Fruit fly (Drosophila melanogaster) whole organism, pupa: ENCODE measurements around the gene Snx27.

Experiments
- CG10348 ChIP-seq: fragments of 200-800 bp; sonication (Bioruptor generic); IDR thresholded peaks from 2 replicates; pipeline ENCODE4 v1.3.6; 2022; ENCODE audit warnings: missing biosample characterization, missing genetic modification characterization
- CG12605 ChIP-seq: fragments of 200-800 bp; sonication (Bioruptor generic); IDR thresholded peaks from 2 replicates; pipeline ENCODE4 v1.3.6; 2022; ENCODE audit warnings: missing biosample characterization, missing genetic modification characterization
- CG13204 ChIP-seq: fragments of 200-800 bp; sonication (Bioruptor generic); optimal IDR thresholded peaks from 2 replicates; lab custom pipeline; 2018; ENCODE audit warnings: missing biosample characterization, mild to moderate bottlenecking, missing genetic modification characterization, moderate library complexity
- CG14655 ChIP-seq: fragments of 200-800 bp; sonication (Bioruptor generic); optimal IDR thresholded peaks from 3 replicates; lab custom pipeline; 2017; ENCODE audit warnings: mild to moderate bottlenecking, missing biosample characterization, missing genetic modification reagents, missing genetic modification characterization
- CG15710 ChIP-seq: fragments of 200-800 bp; sonication (Bioruptor generic); optimal IDR thresholded peaks from 2 replicates; lab custom pipeline; 2018; ENCODE audit warnings: missing biosample characterization, mild to moderate bottlenecking, missing genetic modification characterization, moderate library complexity
- CG17806 ChIP-seq: fragments of 200-800 bp; sonication (Bioruptor generic); optimal IDR thresholded peaks from 2 replicates; lab custom pipeline; 2018; ENCODE audit warnings: missing biosample characterization, mild to moderate bottlenecking, missing genetic modification characterization, moderate library complexity
- CG32121 ChIP-seq: fragments of 200-800 bp; sonication (Bioruptor generic); IDR thresholded peaks from 2 replicates; pipeline ENCODE4 v1.3.6; 2022; ENCODE audit warnings: missing biosample characterization, missing genetic modification characterization
- CG34367 ChIP-seq: fragments of 200-800 bp; sonication (Bioruptor generic); optimal IDR thresholded peaks from 2 replicates; lab custom pipeline; 2018; ENCODE audit warnings: missing biosample characterization, mild to moderate bottlenecking, missing genetic modification characterization
- CG4496 ChIP-seq: fragments of 200-800 bp; sonication (Bioruptor generic); IDR thresholded peaks from 3 replicates; pipeline ENCODE4 v1.3.6; 2022; ENCODE audit warnings: missing biosample characterization, missing genetic modification characterization
- CG8159 ChIP-seq: fragments of 200-800 bp; sonication (Bioruptor generic); optimal IDR thresholded peaks from 3 replicates; lab custom pipeline; 2018; ENCODE audit warnings: missing biosample characterization, mild to moderate bottlenecking, missing genetic modification characterization, moderate library complexity
- CG8301 ChIP-seq: fragments of 200-800 bp; sonication (Bioruptor generic); optimal IDR thresholded peaks from 2 replicates; lab custom pipeline; 2018; ENCODE audit warnings: missing biosample characterization, mild to moderate bottlenecking, missing genetic modification characterization
- CG9948 ChIP-seq: fragments of 200-800 bp; sonication (Bioruptor generic); optimal IDR thresholded peaks from 2 replicates; lab custom pipeline; 2018; ENCODE audit warnings: missing biosample characterization, mild to moderate bottlenecking, missing genetic modification characterization, moderate library complexity
- D1 ChIP-seq: fragments of 200-800 bp; sonication (Bioruptor generic); optimal IDR thresholded peaks from 2 replicates; lab custom pipeline; 2018; ENCODE audit warnings: missing biosample characterization, mild to moderate bottlenecking, missing genetic modification characterization, moderate library complexity
- EcR ChIP-seq: fragments of 200-800 bp; sonication (Bioruptor generic); optimal IDR thresholded peaks from 3 replicates; lab custom pipeline; 2019; ENCODE audit warnings: missing biosample characterization, missing genetic modification characterization, mild to moderate bottlenecking, moderate library complexity, missing genetic modification reagents
- Ets98B ChIP-seq: fragments of 200-800 bp; sonication (Bioruptor generic); IDR thresholded peaks from 2 replicates; pipeline ENCODE4 v1.3.6; 2022; ENCODE audit warnings: missing biosample characterization, missing genetic modification characterization
- Pif1A ChIP-seq: fragments of 200-800 bp; sonication (Bioruptor generic); optimal IDR thresholded peaks from 3 replicates; lab custom pipeline; 2016; ENCODE audit warnings: missing biosample characterization, missing genetic modification characterization
- Pif1B ChIP-seq: fragments of 200-800 bp; sonication (Bioruptor generic); optimal IDR thresholded peaks from 3 replicates; lab custom pipeline; 2016; ENCODE audit warnings: missing biosample characterization, missing genetic modification characterization
- Snoo ChIP-seq: fragments of 200-800 bp; sonication (Bioruptor generic); optimal IDR thresholded peaks from 3 replicates; lab custom pipeline; 2017; ENCODE audit warnings: missing biosample characterization, mild to moderate bottlenecking, missing genetic modification characterization, inconsistent platforms
- fd96Ca ChIP-seq: fragments of 200-800 bp; sonication (Bioruptor generic); IDR thresholded peaks from 3 replicates; pipeline ENCODE4 v1.3.6; 2022; ENCODE audit warnings: missing biosample characterization, missing genetic modification characterization
- gl ChIP-seq: fragments of 200-800 bp; sonication (Bioruptor generic); optimal IDR thresholded peaks from 2 replicates; lab custom pipeline; 2018; ENCODE audit warnings: missing biosample characterization, mild to moderate bottlenecking, missing genetic modification characterization
- rn ChIP-seq: fragments of 200-800 bp; sonication (Bioruptor generic); IDR thresholded peaks from 2 replicates; pipeline ENCODE4 v1.3.6; 2022; ENCODE audit warnings: missing biosample characterization, missing genetic modification characterization

Gene Snx27

DNA sequence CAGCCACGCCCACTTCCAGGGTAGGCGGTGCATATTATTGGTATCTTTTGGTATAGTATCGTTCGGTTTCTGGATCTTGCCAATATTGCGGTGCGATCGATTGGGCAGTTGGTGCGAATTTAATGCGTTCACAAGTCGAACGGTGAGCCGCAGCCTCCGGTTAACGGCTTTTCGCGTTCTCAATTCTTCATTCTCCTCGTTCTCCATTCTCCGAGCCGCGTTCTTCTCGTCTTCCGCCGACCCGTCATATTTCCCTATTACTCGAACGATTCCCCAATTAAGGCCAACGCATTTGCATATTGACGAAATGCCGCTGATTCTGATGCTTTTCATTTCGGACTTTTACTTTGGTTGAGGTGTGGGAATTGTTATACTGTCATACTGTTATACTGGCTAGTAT, 38.7 kb upstream of the Snx27 start, which contains the start of gene CG42264:
Gene CG42264 (minus strand): TSS at position 101 of the 400 bp plus-strand sequence.
- TF ChIP-seq rn (GFP tag; lab: Robert Waterston, UW), result no peak
- TF ChIP-seq CG15710 (tag; lab: Kevin White, UChicago), result no peak
- TF ChIP-seq D1 (tag; lab: Kevin White, UChicago), result no peak
- TF ChIP-seq CG8301, result no peak
- TF ChIP-seq CG8159 (tag; lab: Kevin White, UChicago), result no peak
- TF ChIP-seq CG4496 (GFP tag; lab: Robert Waterston, UW), result no peak
- no peak for TF ChIP-seq CG32121
- TF ChIP-seq Pif1A (GFP tag; lab: Kevin White, UChicago), result no peak
- no peak for TF ChIP-seq EcR (GFP tag; lab: Kevin White, UChicago)
- TF ChIP-seq CG10348 (GFP tag; lab: Robert Waterston, UW), result no peak
- TF ChIP-seq CG14655 (GFP tag; lab: Kevin White, UChicago), result no peak
- no peak for TF ChIP-seq Pif1B (GFP tag; lab: Kevin White, UChicago)
- no peak for TF ChIP-seq CG34367
- no peak for TF ChIP-seq CG17806 (tag; lab: Kevin White, UChicago)
- TF ChIP-seq gl, result no peak
- TF ChIP-seq Ets98B (GFP tag; lab: Robert Waterston, UW), result no peak

DNA sequence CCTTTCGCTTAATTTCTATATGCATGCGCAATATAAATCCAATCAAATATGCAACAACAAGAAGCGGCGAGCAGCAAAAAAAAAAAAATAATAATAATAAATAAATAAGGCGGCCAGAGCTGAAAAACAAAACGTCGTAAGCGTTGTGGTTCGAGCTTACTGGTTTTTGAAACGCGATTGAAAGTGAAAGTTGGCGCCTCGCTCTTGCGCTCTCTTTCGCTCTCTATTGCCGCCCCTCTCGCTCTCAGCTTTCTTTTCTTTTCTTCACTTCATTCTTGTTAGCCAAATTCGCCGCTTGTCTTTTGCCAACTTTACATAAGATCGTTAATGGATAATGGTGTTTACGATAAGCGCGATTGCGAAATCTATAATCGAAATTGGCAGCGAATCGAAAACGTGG, 34.6 kb upstream of the Snx27 start:
- TF ChIP-seq Pif1A (GFP tag; lab: Kevin White, UChicago), result no peak
- no peak for TF ChIP-seq EcR (GFP tag; lab: Kevin White, UChicago)
- no peak for TF ChIP-seq CG10348 (GFP tag; lab: Robert Waterston, UW)
- no peak for TF ChIP-seq fd96Ca (GFP tag; lab: Robert Waterston, UW)
- TF ChIP-seq CG12605 (GFP tag; lab: Robert Waterston, UW), result no peak
- TF ChIP-seq CG8159 (tag; lab: Kevin White, UChicago), result no peak
- TF ChIP-seq CG15710 (tag; lab: Kevin White, UChicago), result no peak
- no peak for TF ChIP-seq CG32121
- no peak for TF ChIP-seq rn (GFP tag; lab: Robert Waterston, UW)
- no peak for TF ChIP-seq CG4496 (GFP tag; lab: Robert Waterston, UW)
- no peak for TF ChIP-seq CG8301
- TF ChIP-seq D1 (tag; lab: Kevin White, UChicago), result no peak
- no peak for TF ChIP-seq CG17806 (tag; lab: Kevin White, UChicago)
- no peak for TF ChIP-seq CG13204 (GFP tag; lab: Kevin White, UChicago)
- TF ChIP-seq CG34367, result no peak
- TF ChIP-seq CG9948 (tag; lab: Kevin White, UChicago), result no peak
- no peak for TF ChIP-seq CG14655 (GFP tag; lab: Kevin White, UChicago)

dm6 chrX:5770730-5771181, 32.9 kb upstream of the Snx27 start, which contains the start of gene CG3097:
TSS of gene CG3097 (minus strand) at chrX:5770780.
- TF ChIP-seq Snoo (no peak), CG8159 (tag; lab: Kevin White, UChicago) (no peak), gl (no peak), fd96Ca (GFP tag; lab: Robert Waterston, UW) (peak; percentile 42; the same call in 1 of the 3 replicates), EcR (GFP tag; lab: Kevin White, UChicago) (peak; percentile 44), CG13204 (GFP tag; lab: Kevin White, UChicago) (peak; percentile 43), Pif1A (GFP tag; lab: Kevin White, UChicago) (peak; percentile 7), CG4496 (GFP tag; lab: Robert Waterston, UW) (peak; percentile 36; the same call in 1 of the 3 replicates), CG10348 (GFP tag; lab: Robert Waterston, UW) (no peak), Ets98B (GFP tag; lab: Robert Waterston, UW) (peak; percentile 47; the same call in 1 of the 2 replicates)

DNA sequence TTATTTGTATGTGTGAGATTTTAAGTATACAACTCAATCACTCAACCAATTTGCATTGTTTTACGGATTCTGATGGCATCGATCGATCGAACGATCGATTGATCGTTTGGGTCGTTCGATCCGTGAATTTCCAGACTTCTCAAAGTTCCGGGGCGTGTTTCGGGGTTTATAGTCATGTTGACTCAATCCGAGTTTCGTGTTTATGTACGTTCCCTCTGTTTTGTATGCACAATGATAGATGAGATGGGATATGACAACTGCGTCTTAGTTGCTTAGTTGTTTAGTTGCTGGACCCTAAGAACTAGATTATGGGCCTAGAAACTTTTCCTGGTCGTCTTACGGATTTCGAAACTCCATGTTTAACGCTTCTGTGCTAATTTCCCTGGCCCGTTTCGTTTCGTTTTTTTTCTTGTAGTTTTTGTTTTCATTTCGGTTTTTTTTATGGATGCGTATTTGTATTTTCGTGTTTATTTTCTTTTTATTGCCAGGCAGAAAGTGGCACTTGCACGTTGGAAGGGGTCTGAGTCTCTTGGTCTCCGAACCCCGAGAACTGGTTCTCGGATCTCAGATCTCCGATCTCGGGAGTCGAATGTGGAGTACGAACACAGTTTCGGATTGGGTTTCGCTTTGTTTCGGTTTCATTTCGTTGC, 30.9 kb upstream of the Snx27 start:
- TF ChIP-seq gl (peak; percentile 73), Pif1A (GFP tag; lab: Kevin White, UChicago) (peak; percentile 21), Pif1B (GFP tag; lab: Kevin White, UChicago) (peak; percentile 1), CG15710 (tag; lab: Kevin White, UChicago) (peak; percentile 46), CG13204 (GFP tag; lab: Kevin White, UChicago) (peak; percentile 60), CG14655 (GFP tag; lab: Kevin White, UChicago) (no peak), EcR (GFP tag; lab: Kevin White, UChicago) (peak; percentile 72), CG9948 (tag; lab: Kevin White, UChicago) (peak; percentile 5), CG8159 (tag; lab: Kevin White, UChicago) (peak; percentile 44), D1 (tag; lab: Kevin White, UChicago) (no peak), CG34367 (peak; percentile 48), fd96Ca (GFP tag; lab: Robert Waterston, UW) (no peak), CG17806 (tag; lab: Kevin White, UChicago) (peak; percentile 30), CG10348 (GFP tag; lab: Robert Waterston, UW) (no peak), Ets98B (GFP tag; lab: Robert Waterston, UW) (no peak), CG8301 (no peak)

DNA sequence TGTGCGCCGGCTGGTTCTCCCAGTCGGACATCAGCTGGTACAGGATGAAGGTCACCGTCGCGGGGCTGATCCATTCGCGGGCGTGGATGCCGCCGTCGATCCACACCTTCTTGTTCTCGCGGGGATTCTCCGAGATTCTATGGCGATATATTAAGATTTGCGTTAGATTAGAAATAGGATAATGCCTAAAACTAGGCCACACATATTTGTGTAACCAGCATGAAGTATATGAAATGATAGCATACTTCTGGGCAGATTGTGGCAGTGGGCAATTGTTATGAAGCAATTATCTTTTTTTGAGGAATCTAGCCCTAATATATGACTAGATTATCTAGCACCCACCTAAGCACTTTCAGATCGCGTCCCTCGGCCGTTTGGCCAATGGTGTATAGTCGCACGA, 28.9 kb upstream of the Snx27 start:
- TF ChIP-seq gl, result no peak
- TF ChIP-seq CG8301, result no peak
- no peak for TF ChIP-seq CG15710 (tag; lab: Kevin White, UChicago)
- no peak for TF ChIP-seq Ets98B (GFP tag; lab: Robert Waterston, UW)
- TF ChIP-seq CG10348 (GFP tag; lab: Robert Waterston, UW), result no peak
- no peak for TF ChIP-seq fd96Ca (GFP tag; lab: Robert Waterston, UW)
- no peak for TF ChIP-seq rn (GFP tag; lab: Robert Waterston, UW)
- no peak for TF ChIP-seq CG12605 (GFP tag; lab: Robert Waterston, UW)
- TF ChIP-seq CG32121, result no peak
- no peak for TF ChIP-seq CG14655 (GFP tag; lab: Kevin White, UChicago)
- no peak for TF ChIP-seq CG17806 (tag; lab: Kevin White, UChicago)
- no peak for TF ChIP-seq Snoo
- TF ChIP-seq CG13204 (GFP tag; lab: Kevin White, UChicago), result no peak
- no peak for TF ChIP-seq Pif1B (GFP tag; lab: Kevin White, UChicago)
- TF ChIP-seq CG8159 (tag; lab: Kevin White, UChicago), result no peak
- TF ChIP-seq D1 (tag; lab: Kevin White, UChicago), result no peak
- no peak for TF ChIP-seq CG9948 (tag; lab: Kevin White, UChicago)
- no peak for TF ChIP-seq Pif1A (GFP tag; lab: Kevin White, UChicago)
- no peak for TF ChIP-seq EcR (GFP tag; lab: Kevin White, UChicago)
- TF ChIP-seq CG34367, result no peak
